Worm (Caenorhabditis elegans) whole organism, L3 larva: ENCODE measurements around the gene C33G8.13.

Source experiments
- ZK546.5 ChIP-seq: sonication (generic microtip); optimal IDR thresholded peaks from 2 replicates; lab custom pipeline; 2017; ENCODE audit warnings: missing biosample characterization, missing genetic modification characterization
- nfya-1 ChIP-seq: sonication (generic microtip); optimal IDR thresholded peaks from 2 replicates; lab custom pipeline; 2017; ENCODE audit warnings: missing genetic modification characterization, mild to moderate bottlenecking, missing compliant biosample characterization, antibody characterized with exemption, moderate library complexity; ENCODE audit not compliant: insufficient read depth
- ztf-4 ChIP-seq: fragments of 150-350 bp; optimal IDR thresholded peaks from 2 replicates; lab custom pipeline; 2014; ENCODE audit warnings: missing biosample characterization, missing genetic modification characterization

ce11 chrV:6989626-6990138 lies 26.1 kb downstream of the C33G8.13 start, which contains the start of gene nhr-140:
- no peak for TF ChIP-seq nfya-1
- TF ChIP-seq ztf-4 (tag; lab: Kevin White, UChicago): no peak
- TF ChIP-seq ZK546.5: no peak
